Fruit fly (Drosophila melanogaster) whole organism, embryonic: ENCODE data around the gene CG9117.

ENCODE experiments used
- CG10565 ChIP-seq: fragments of 200-800 bp; sonication (Bioruptor generic); optimal IDR thresholded peaks from 3 replicates; lab custom pipeline; 2016; ENCODE audit warnings: missing biosample characterization, mild to moderate bottlenecking, missing genetic modification characterization
- CG18619 ChIP-seq: fragments of 200-800 bp; sonication (Bioruptor generic); optimal IDR thresholded peaks from 3 replicates; lab custom pipeline; 2017; ENCODE audit warnings: missing biosample characterization, mild to moderate bottlenecking, missing genetic modification characterization
- Dll ChIP-seq: fragments of 200-800 bp; sonication (Bioruptor generic); IDR thresholded peaks from 4 replicates; pipeline ENCODE4 v1.3.6; 2022; ENCODE audit warnings: missing biosample characterization, missing genetic modification characterization; ENCODE audit not compliant: partially characterized antibody
- crol ChIP-seq: fragments of 200-800 bp; sonication (Bioruptor generic); IDR thresholded peaks from 2 replicates; pipeline ENCODE4 v1.3.6; 2022; ENCODE audit warnings: missing biosample characterization, missing genetic modification characterization
- danr ChIP-seq: fragments of 200-800 bp; sonication (Bioruptor generic); IDR thresholded peaks from 2 replicates; pipeline ENCODE4 v1.3.6; 2022; ENCODE audit warnings: missing biosample characterization, missing genetic modification characterization
- eve ChIP-seq, 2 experiments: fragments of >200 bp; optimal IDR thresholded peaks; 2 replicates each; lab custom pipeline; 2017; ENCODE audit warnings: missing biosample characterization in 2 of 2, missing genetic modification characterization in 2 of 2
- jing ChIP-seq: fragments of 200-800 bp; sonication (Bioruptor generic); optimal IDR thresholded peaks from 2 replicates; lab custom pipeline; 2018; ENCODE audit warnings: missing biosample characterization, mild to moderate bottlenecking, missing genetic modification characterization
- oc ChIP-seq: fragments of 200-800 bp; sonication (Bioruptor generic); optimal IDR thresholded peaks from 2 replicates; lab custom pipeline; 2018; ENCODE audit warnings: missing biosample characterization, mild to moderate bottlenecking, missing genetic modification characterization, moderate library complexity
- tx ChIP-seq: fragments of 200-800 bp; sonication (Bioruptor generic); optimal IDR thresholded peaks from 2 replicates; lab custom pipeline; 2016; ENCODE audit warnings: missing biosample characterization, missing genetic modification characterization

DNA sequence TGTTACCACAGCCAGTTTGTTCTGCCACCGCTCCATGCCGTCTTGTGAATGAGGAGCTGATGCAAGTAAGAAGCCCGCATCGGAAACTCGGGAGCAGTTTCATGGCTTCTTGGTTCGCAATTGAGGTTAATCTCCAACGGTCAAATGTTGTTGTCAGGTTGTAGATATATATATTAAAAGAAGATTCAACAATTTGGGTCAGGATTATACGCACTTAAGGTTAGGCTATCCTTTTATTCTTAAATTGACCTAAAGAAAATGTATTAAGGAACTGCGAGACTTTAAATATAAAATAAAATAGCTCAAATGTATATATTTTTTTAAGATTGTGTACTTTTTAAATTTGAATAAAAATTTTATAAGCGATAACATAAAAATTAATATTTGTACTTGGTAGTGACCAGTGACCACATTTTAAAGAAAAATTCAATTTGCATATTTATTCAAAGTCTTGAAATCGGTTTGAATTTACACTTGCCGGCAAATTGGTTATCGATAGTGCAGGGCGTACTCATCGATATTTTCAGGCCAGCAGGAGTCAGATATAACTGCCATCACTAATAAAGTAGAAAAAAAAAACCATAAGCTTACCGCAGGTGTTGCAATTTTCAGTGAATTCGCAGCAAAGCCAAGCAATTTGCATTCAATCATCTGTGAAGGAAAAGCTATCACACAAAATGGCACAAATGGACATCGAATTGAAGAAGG lies 31.0 kb upstream of the CG9117 start, which contains the start of the genes CG9150 and Pfdn1:
- TF ChIP-seq CG10565 (GFP tag; lab: Kevin White, UChicago) (no peak), oc (no peak), jing (GFP tag; lab: Kevin White, UChicago) (no peak), CG18619 (no peak), tx (GFP tag; lab: Kevin White, UChicago) (peak; percentile 34), Dll (GFP tag; lab: Robert Waterston, UW) (peak; percentile 89), eve (GFP tag; optimal IDR thresholded peaks at IDR 0.05; lab: Kevin White, UChicago) (no peak), crol (GFP tag; lab: Robert Waterston, UW) (no peak), danr (GFP tag; lab: Robert Waterston, UW) (no peak)
